Fruit fly (Drosophila melanogaster) whole organism, embryonic: ENCODE results near the gene Ufl1.

ENCODE experiments used
- CG10321 ChIP-seq: fragments of 200-800 bp; sonication (Bioruptor generic); IDR thresholded peaks from 2 replicates; pipeline ENCODE4 v1.3.6; 2022; ENCODE audit warnings: missing biosample characterization, missing genetic modification characterization
- CG10462 ChIP-seq: fragments of 200-800 bp; sonication (Bioruptor generic); optimal IDR thresholded peaks from 2 replicates; lab custom pipeline; 2016; ENCODE audit warnings: missing biosample characterization, missing genetic modification characterization
- CG11696 ChIP-seq: fragments of 200-800 bp; sonication (Bioruptor generic); IDR thresholded peaks from 2 replicates; pipeline ENCODE4 v1.3.6; 2022; ENCODE audit warnings: missing biosample characterization, missing genetic modification characterization
- CG11723 ChIP-seq: fragments of 200-800 bp; sonication (Bioruptor generic); optimal IDR thresholded peaks from 2 replicates; lab custom pipeline; 2017; ENCODE audit warnings: missing biosample characterization, mild to moderate bottlenecking, missing genetic modification characterization
- CG12155 ChIP-seq: fragments of 200-800 bp; sonication (Bioruptor generic); optimal IDR thresholded peaks from 3 replicates; lab custom pipeline; 2016; ENCODE audit warnings: missing biosample characterization, missing genetic modification characterization
- CG12299 ChIP-seq: fragments of 200-800 bp; sonication (Bioruptor generic); optimal IDR thresholded peaks from 2 replicates; lab custom pipeline; 2018; ENCODE audit warnings: missing biosample characterization, mild to moderate bottlenecking, missing genetic modification characterization
- CG14050 ChIP-seq: fragments of 200-800 bp; sonication (Bioruptor generic); IDR thresholded peaks from 3 replicates; pipeline ENCODE4 v1.3.6; 2022; ENCODE audit warnings: missing biosample characterization, missing genetic modification characterization
- CG15514 ChIP-seq: fragments of 200-800 bp; sonication (Bioruptor generic); optimal IDR thresholded peaks from 3 replicates; lab custom pipeline; 2017; ENCODE audit warnings: missing biosample characterization, missing genetic modification characterization, mild to moderate bottlenecking, moderate library complexity, missing genetic modification reagents
- CG1792 ChIP-seq: fragments of 200-800 bp; sonication (Bioruptor generic); optimal IDR thresholded peaks from 2 replicates; lab custom pipeline; 2016; ENCODE audit warnings: missing biosample characterization, missing genetic modification characterization
- CG2712 ChIP-seq: fragments of 200-800 bp; optimal IDR thresholded peaks from 3 replicates; lab custom pipeline; 2019; ENCODE audit warnings: missing biosample characterization, mild to moderate bottlenecking, missing genetic modification characterization, moderate library complexity
- CG2875 ChIP-seq: fragments of 200-800 bp; sonication (Bioruptor generic); optimal IDR thresholded peaks from 2 replicates; lab custom pipeline; 2017; ENCODE audit warnings: missing biosample characterization, mild to moderate bottlenecking, missing genetic modification characterization, missing genetic modification reagents
- CG31224 ChIP-seq: fragments of 200-800 bp; sonication (Bioruptor generic); IDR thresholded peaks from 2 replicates; pipeline ENCODE4 v1.3.6; 2022; ENCODE audit warnings: missing biosample characterization, missing genetic modification characterization
- CG3281 ChIP-seq: fragments of 200-800 bp; sonication (Bioruptor generic); optimal IDR thresholded peaks from 3 replicates; lab custom pipeline; 2017; ENCODE audit warnings: missing biosample characterization, mild to moderate bottlenecking, missing genetic modification characterization
- CG33557 ChIP-seq: fragments of 200-800 bp; sonication (Bioruptor generic); optimal IDR thresholded peaks from 2 replicates; lab custom pipeline; 2019; ENCODE audit warnings: missing biosample characterization, mild to moderate bottlenecking, missing genetic modification characterization, moderate library complexity
- CG34224 ChIP-seq: fragments of 200-800 bp; sonication (Bioruptor generic); IDR thresholded peaks from 3 replicates; pipeline ENCODE4 v1.3.6; 2022; ENCODE audit warnings: missing biosample characterization, missing genetic modification characterization; ENCODE audit not compliant: partially characterized antibody
- CG6175 ChIP-seq: fragments of 200-800 bp; sonication (Bioruptor generic); IDR thresholded peaks from 3 replicates; pipeline ENCODE4 v1.3.6; 2022; ENCODE audit warnings: missing biosample characterization, missing genetic modification characterization
- CG6254 ChIP-seq: fragments of 200-800 bp; sonication (Bioruptor generic); optimal IDR thresholded peaks from 3 replicates; lab custom pipeline; 2017; ENCODE audit warnings: mild to moderate bottlenecking, missing biosample characterization, missing genetic modification reagents, missing genetic modification characterization
- Dek ChIP-seq: fragments of 200-800 bp; sonication (Bioruptor generic); optimal IDR thresholded peaks from 3 replicates; lab custom pipeline; 2019; ENCODE audit warnings: missing biosample characterization, mild to moderate bottlenecking, missing genetic modification characterization, moderate library complexity
- Dip3 ChIP-seq: fragments of 200-800 bp; sonication (Bioruptor generic); optimal IDR thresholded peaks from 3 replicates; lab custom pipeline; 2016; ENCODE audit warnings: missing biosample characterization, missing genetic modification characterization
- Dll ChIP-seq: fragments of 200-800 bp; sonication (Bioruptor generic); IDR thresholded peaks from 4 replicates; pipeline ENCODE4 v1.3.6; 2022; ENCODE audit warnings: missing biosample characterization, missing genetic modification characterization; ENCODE audit not compliant: partially characterized antibody
- Eip74EF ChIP-seq, 2 experiments: fragments of 200-800 bp in 1 of 2; fragments of >200 bp in 1 of 2; sonication (Bioruptor generic) in 1 of 2; optimal IDR thresholded peaks; 2 replicates each; lab custom pipeline; 2017 to 2019; ENCODE audit warnings: missing biosample characterization in 2 of 2, missing genetic modification characterization in 2 of 2, mild to moderate bottlenecking in 1 of 2, moderate library complexity in 1 of 2
- Hand ChIP-seq: fragments of 200-800 bp; sonication (Bioruptor generic); optimal IDR thresholded peaks from 2 replicates; lab custom pipeline; 2017; ENCODE audit warnings: mild to moderate bottlenecking, missing biosample characterization, missing genetic modification reagents, missing genetic modification characterization
- MTF-1 ChIP-seq: fragments of 200-800 bp; sonication (Bioruptor generic); optimal IDR thresholded peaks from 2 replicates; lab custom pipeline; 2018; ENCODE audit warnings: missing biosample characterization, mild to moderate bottlenecking, missing genetic modification characterization, borderline replicate concordance
- Myb ChIP-seq: fragments of 200-800 bp; sonication (Bioruptor generic); optimal IDR thresholded peaks from 2 replicates; lab custom pipeline; 2016; ENCODE audit warnings: missing biosample characterization, missing genetic modification characterization
- PHDP ChIP-seq: fragments of 200-800 bp; sonication (Bioruptor generic); optimal IDR thresholded peaks from 3 replicates; lab custom pipeline; 2018; ENCODE audit warnings: missing biosample characterization, mild to moderate bottlenecking, missing genetic modification characterization, moderate library complexity
- Sox102F ChIP-seq: fragments of 200-800 bp; sonication (Bioruptor generic); optimal IDR thresholded peaks from 2 replicates; lab custom pipeline; 2018; ENCODE audit warnings: missing biosample characterization, mild to moderate bottlenecking, missing genetic modification characterization, moderate library complexity
- Sry-β ChIP-seq: fragments of 200-800 bp; sonication (Bioruptor generic); optimal IDR thresholded peaks from 2 replicates; lab custom pipeline; 2018; ENCODE audit warnings: missing biosample characterization, mild to moderate bottlenecking, missing genetic modification characterization, moderate library complexity
- Xrp1 ChIP-seq: fragments of 200-800 bp; sonication (Bioruptor generic); IDR thresholded peaks from 2 replicates; pipeline ENCODE4 v1.3.6; 2022; ENCODE audit warnings: missing biosample characterization, missing genetic modification characterization
- ase ChIP-seq: fragments of 200-800 bp; sonication (Bioruptor generic); IDR thresholded peaks from 3 replicates; pipeline ENCODE4 v1.3.6; 2022; ENCODE audit warnings: missing biosample characterization, missing genetic modification characterization
- crc ChIP-seq: fragments of 200-800 bp; sonication (Bioruptor generic); optimal IDR thresholded peaks from 2 replicates; lab custom pipeline; 2016; ENCODE audit warnings: missing biosample characterization, missing genetic modification characterization
- cwo ChIP-seq: fragments of 200-800 bp; sonication (Bioruptor generic); optimal IDR thresholded peaks from 3 replicates; lab custom pipeline; 2017; ENCODE audit warnings: missing biosample characterization, missing genetic modification characterization, mild to moderate bottlenecking, moderate library complexity, missing genetic modification reagents
- ems ChIP-seq: fragments of 200-800 bp; sonication (Bioruptor generic); optimal IDR thresholded peaks from 3 replicates; lab custom pipeline; 2016; ENCODE audit warnings: missing biosample characterization, missing genetic modification characterization
- ewg ChIP-seq: fragments of 200-800 bp; sonication (Bioruptor generic); optimal IDR thresholded peaks from 3 replicates; lab custom pipeline; 2017; ENCODE audit warnings: mild to moderate bottlenecking, missing biosample characterization, missing genetic modification reagents, missing genetic modification characterization
- eyg ChIP-seq: fragments of 200-800 bp; sonication (Bioruptor generic); optimal IDR thresholded peaks from 3 replicates; lab custom pipeline; 2016; ENCODE audit warnings: missing biosample characterization, missing genetic modification characterization
- fd3F ChIP-seq: fragments of 200-800 bp; sonication (Bioruptor generic); optimal IDR thresholded peaks from 2 replicates; lab custom pipeline; 2018; ENCODE audit warnings: missing biosample characterization, mild to moderate bottlenecking, missing genetic modification characterization, moderate library complexity
- gsb-n ChIP-seq: fragments of 200-800 bp; sonication (Bioruptor generic); optimal IDR thresholded peaks from 3 replicates; lab custom pipeline; 2018; ENCODE audit warnings: missing biosample characterization, mild to moderate bottlenecking, missing genetic modification characterization
- kah ChIP-seq: fragments of 200-800 bp; sonication (Bioruptor generic); optimal IDR thresholded peaks from 2 replicates; lab custom pipeline; 2018; ENCODE audit warnings: missing biosample characterization, mild to moderate bottlenecking, missing genetic modification characterization
- kni ChIP-seq: fragments of 200-800 bp; sonication (Bioruptor generic); optimal IDR thresholded peaks from 3 replicates; lab custom pipeline; 2017; ENCODE audit warnings: mild to moderate bottlenecking, missing biosample characterization, missing genetic modification reagents, missing genetic modification characterization
- lab ChIP-seq: fragments of 200-800 bp; sonication (Bioruptor generic); optimal IDR thresholded peaks from 3 replicates; lab custom pipeline; 2017; ENCODE audit warnings: missing biosample characterization, missing genetic modification characterization, mild to moderate bottlenecking, moderate library complexity, missing genetic modification reagents
- mam ChIP-seq: fragments of 200-800 bp; sonication (Bioruptor generic); optimal IDR thresholded peaks from 3 replicates; lab custom pipeline; 2016; ENCODE audit warnings: missing biosample characterization, missing genetic modification characterization
- nerfin-1 ChIP-seq: fragments of 200-800 bp; sonication (Bioruptor generic); optimal IDR thresholded peaks from 3 replicates; lab custom pipeline; 2019; ENCODE audit warnings: missing biosample characterization, mild to moderate bottlenecking, missing genetic modification characterization, moderate library complexity
- pros ChIP-seq: fragments of 200-800 bp; sonication (Bioruptor generic); optimal IDR thresholded peaks from 3 replicates; lab custom pipeline; 2019; ENCODE audit warnings: missing biosample characterization, mild to moderate bottlenecking, missing genetic modification characterization, moderate library complexity
- repo ChIP-seq: fragments of 200-800 bp; sonication (Bioruptor generic); optimal IDR thresholded peaks from 2 replicates; lab custom pipeline; 2016; ENCODE audit warnings: missing biosample characterization, missing genetic modification characterization
- schlank ChIP-seq: fragments of 200-800 bp; sonication (Bioruptor generic); optimal IDR thresholded peaks from 2 replicates; lab custom pipeline; 2018; ENCODE audit warnings: missing biosample characterization, mild to moderate bottlenecking, missing genetic modification characterization
- sens ChIP-seq: fragments of 200-800 bp; sonication (Bioruptor generic); peaks from one replicate; lab custom pipeline; 2016; ENCODE audit warnings: missing biosample characterization, missing genetic modification characterization
- tio ChIP-seq: fragments of 200-800 bp; sonication (Bioruptor generic); optimal IDR thresholded peaks from 2 replicates; lab custom pipeline; 2017; ENCODE audit warnings: missing biosample characterization, missing genetic modification characterization, inconsistent platforms
- vfl ChIP-seq: fragments of 200-800 bp; sonication (Bioruptor generic); optimal IDR thresholded peaks from 2 replicates; lab custom pipeline; 2016; ENCODE audit warnings: missing biosample characterization, missing genetic modification characterization
- wek ChIP-seq: fragments of 200-800 bp; sonication (Bioruptor generic); optimal IDR thresholded peaks from 3 replicates; lab custom pipeline; 2018; ENCODE audit warnings: missing biosample characterization, mild to moderate bottlenecking, missing genetic modification characterization, moderate library complexity

Ufl1 gene

dm6 chr3R:7108589-7109312, 34.5 kb upstream of the Ufl1 start (continued):
- TF ChIP-seq fd3F (peak; percentile 52), wek (GFP tag; lab: Kevin White, UChicago) (peak; percentile 58), CG34224 (no peak), repo (GFP tag; lab: Kevin White, UChicago) (peak; percentile 82), CG1792 (GFP tag; lab: Kevin White, UChicago) (peak; percentile 86), schlank (tag; lab: Kevin White, UChicago) (no peak), CG33557 (GFP tag; lab: Kevin White, UChicago) (peak; percentile 99), Sry-β (peak; percentile 68), Xrp1 (GFP tag; lab: Robert Waterston, UW) (no peak), ems (GFP tag; lab: Kevin White, UChicago) (peak; percentile 87), CG3281 (GFP tag; lab: Kevin White, UChicago) (peak; percentile 64), CG14050 (GFP tag; lab: Robert Waterston, UW) (no peak), Dll (GFP tag; lab: Robert Waterston, UW) (no peak), CG6254 (GFP tag; lab: Kevin White, UChicago) (peak; percentile 93), ewg (GFP tag; lab: Kevin White, UChicago) (peak; percentile 93), CG12155 (GFP tag; lab: Kevin White, UChicago) (peak; percentile 87), CG10462 (GFP tag; lab: Kevin White, UChicago) (peak; percentile 98), crc (GFP tag; lab: Kevin White, UChicago) (peak; percentile 75), kah (GFP tag; lab: Kevin White, UChicago) (peak; percentile 91), tio (GFP tag; lab: Kevin White, UChicago) (peak; percentile 92), Hand (GFP tag; lab: Kevin White, UChicago) (peak; percentile 46), CG15514 (peak; percentile 44), ase (GFP tag; lab: Robert Waterston, UW) (no peak), CG11696 (no peak), eyg (GFP tag; lab: Kevin White, UChicago) (peak; percentile 83), MTF-1 (peak; percentile 91), gsb-n (peak; percentile 98), mam (peak; percentile 63), Dip3 (GFP tag; lab: Kevin White, UChicago) (peak; percentile 44), pros (GFP tag; lab: Kevin White, UChicago) (peak; percentile 74), sens (GFP tag; lab: Kevin White, UChicago) (peak; percentile 100), cwo (peak; percentile 69), nerfin-1 (tag; lab: Kevin White, UChicago) (peak; percentile 97), Sox102F (GFP tag; lab: Kevin White, UChicago) (peak; percentile 99), CG11723 (GFP tag; lab: Kevin White, UChicago) (peak; percentile 87), lab (peak; percentile 85), Dek (tag; lab: Kevin White, UChicago) (peak; percentile 72), PHDP (tag; lab: Kevin White, UChicago) (peak; percentile 95), vfl (GFP tag; lab: Kevin White, UChicago) (no peak), Eip74EF (GFP tag; optimal IDR thresholded peaks at IDR 0.05; lab: Kevin White, UChicago) (peak in 1 of 2 experiments; percentile 96), CG31224 (no peak), CG6175 (GFP tag; lab: Robert Waterston, UW) (no peak), Myb (GFP tag; lab: Kevin White, UChicago) (peak; percentile 43), CG10321 (GFP tag; lab: Robert Waterston, UW) (no peak), CG2712 (peak; percentile 99), CG12299 (tag; lab: Kevin White, UChicago) (peak; percentile 84), CG2875 (GFP tag; lab: Kevin White, UChicago) (peak; percentile 92), kni (GFP tag; lab: Kevin White, UChicago) (peak; percentile 73)
